Fruit fly (Drosophila melanogaster) Kc167 (cell line): ENCODE results near the gene betaTub85D.

Source experiments
- Myc ChIP-seq: fragments of >200 bp; optimal IDR thresholded peaks from 2 replicates; lab custom pipeline; 2017; ENCODE audit warnings: missing external identifiers
- Sin3A ChIP-seq: fragments of >200 bp; optimal IDR thresholded peaks from 2 replicates; lab custom pipeline; 2018; ENCODE audit warnings: missing external identifiers

DNA sequence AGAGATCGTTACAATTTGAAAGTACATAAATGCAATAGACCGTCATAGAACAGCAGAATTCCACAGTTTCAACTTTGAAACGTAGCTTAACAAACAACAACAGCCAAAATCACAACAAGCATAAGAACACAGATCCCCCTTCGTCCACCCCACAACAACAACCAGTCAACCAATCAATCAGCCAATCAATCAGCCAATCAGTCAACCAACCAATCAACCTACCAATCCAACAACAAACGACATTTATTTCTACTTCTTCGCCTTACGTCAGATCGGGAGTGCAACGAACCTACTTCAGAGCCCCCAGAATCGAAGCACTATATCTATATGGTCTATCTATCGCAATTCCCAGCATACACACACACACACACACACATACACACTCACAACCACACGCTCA, 40.6 kb upstream of the betaTub85D start:
- TF ChIP-seq Myc (lab: Kevin White, UChicago) (no peak), Sin3A (lab: Kevin White, UChicago) (no peak)
